Worm (Caenorhabditis elegans) whole organism, midembryonic: ENCODE measurements around the gene clec-151.
A peak's percentile ranks its signal among the peaks of the same experiment; 100 is the strongest.

ENCODE experiments used
- T22C8.4 ChIP-seq: fragments of 200-800 bp; sonication (Bioruptor generic); IDR thresholded peaks from 2 replicates; pipeline ENCODE4 v1.3.6; 2022; ENCODE audit warnings: missing genetic modification characterization, missing compliant biosample characterization
- cog-1 ChIP-seq: sonication (generic microtip); optimal IDR thresholded peaks from 2 replicates; lab custom pipeline; 2016; ENCODE audit warnings: missing genetic modification characterization, missing compliant biosample characterization
- flt-1 ChIP-seq: fragments of 200-800 bp; sonication (Bioruptor generic); IDR thresholded peaks from 2 replicates; pipeline ENCODE4 v1.3.6; 2022; ENCODE audit warnings: missing genetic modification characterization, missing compliant biosample characterization
- klf-2 ChIP-seq: fragments of 200-800 bp; sonication (Bioruptor generic); conservative IDR thresholded peaks from 2 replicates; pipeline ENCODE4 v1.3.6; 2022; ENCODE audit warnings: missing genetic modification reagents, missing genetic modification characterization, missing compliant biosample characterization
- med-1 ChIP-seq: sonication (generic microtip); optimal IDR thresholded peaks from 2 replicates; lab custom pipeline; 2017; ENCODE audit warnings: missing genetic modification characterization, mild to moderate bottlenecking, missing compliant biosample characterization, antibody characterized with exemption, missing genetic modification reagents; ENCODE audit not compliant: insufficient read depth
- ref-1 ChIP-seq: fragments of 200-800 bp; sonication (Bioruptor generic); conservative IDR thresholded peaks from 2 replicates; pipeline ENCODE4 v1.3.6; 2022; ENCODE audit warnings: missing genetic modification reagents, missing genetic modification characterization, missing compliant biosample characterization
- tab-1 ChIP-seq: fragments of 200-800 bp; sonication (Bioruptor generic); IDR thresholded peaks from 2 replicates; pipeline ENCODE4 v1.3.6; 2022; ENCODE audit warnings: missing genetic modification characterization, missing compliant biosample characterization
- ztf-23 ChIP-seq: fragments of 200-800 bp; sonication (Bioruptor generic); IDR thresholded peaks from 2 replicates; pipeline ENCODE4 v1.3.6; 2022; ENCODE audit warnings: missing genetic modification reagents, missing genetic modification characterization, missing compliant biosample characterization
- ztf-29 ChIP-seq: fragments of 200-800 bp; sonication (Bioruptor generic); IDR thresholded peaks from 2 replicates; pipeline ENCODE4 v1.3.6; 2022; ENCODE audit warnings: missing genetic modification reagents, missing genetic modification characterization, missing compliant biosample characterization

The clec-151 gene

DNA sequence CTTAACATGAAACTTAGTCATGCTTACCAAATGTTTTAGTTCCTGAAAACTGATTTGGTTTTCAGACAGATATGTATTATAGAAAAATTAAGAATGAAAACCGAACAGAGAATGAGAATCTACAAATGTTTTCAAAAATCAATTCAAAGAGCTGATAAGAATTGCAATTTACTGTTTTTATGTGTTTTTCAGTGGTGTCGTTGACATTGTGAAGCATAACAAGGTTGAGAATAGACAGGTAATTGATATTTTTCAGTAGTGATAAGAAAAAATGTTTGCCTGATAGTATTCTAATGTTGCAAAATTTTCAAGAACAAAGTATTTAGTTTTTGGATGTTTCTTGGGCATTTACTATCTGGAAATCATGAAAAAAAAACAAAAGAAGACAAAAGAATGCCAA lies 15.0 kb downstream of the clec-151 start, which contains the start of gene pfas-1:
Gene pfas-1 (minus strand): TSS at position 49 of the 400 bp plus-strand sequence.
- TF ChIP-seq ztf-23 (GFP tag; lab: Robert Waterston, UW) (no peak), T22C8.4 (no peak), med-1 (GFP tag; lab: Kevin White, UChicago) (no peak), ztf-29 (GFP tag; lab: Robert Waterston, UW) (no peak), ref-1 (GFP tag; lab: Robert Waterston, UW) (no peak), tab-1 (no peak), cog-1 (tag; lab: Kevin White, UChicago) (no peak), flt-1 (no peak), klf-2 (GFP tag; lab: Robert Waterston, UW) (no peak)

DNA sequence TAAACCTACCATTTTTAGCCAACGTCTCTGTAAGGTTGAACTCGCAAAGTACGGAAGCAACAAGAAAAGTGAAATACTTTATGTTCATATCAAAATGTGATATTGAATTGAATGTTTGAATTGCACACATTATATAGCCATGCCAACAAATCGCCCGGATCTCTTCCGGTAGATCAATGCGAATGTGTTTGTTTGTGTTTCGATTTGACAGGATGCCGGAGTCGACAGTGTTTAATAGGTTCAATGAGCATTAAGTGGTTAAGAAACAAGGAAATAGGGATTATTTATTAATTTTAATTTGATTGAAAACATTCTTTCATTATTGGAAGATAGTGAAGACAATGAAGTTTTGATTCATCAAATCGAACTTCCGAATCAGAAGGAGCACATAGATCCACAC lies 18.0 kb downstream of the clec-151 start, which contains the start of gene pqn-29:
Gene pqn-29 (minus strand): TSS at position 101 of the 400 bp plus-strand sequence.
- TF ChIP-seq ztf-23 (GFP tag; lab: Robert Waterston, UW) (no peak), cog-1 (tag; lab: Kevin White, UChicago) (no peak)

DNA sequence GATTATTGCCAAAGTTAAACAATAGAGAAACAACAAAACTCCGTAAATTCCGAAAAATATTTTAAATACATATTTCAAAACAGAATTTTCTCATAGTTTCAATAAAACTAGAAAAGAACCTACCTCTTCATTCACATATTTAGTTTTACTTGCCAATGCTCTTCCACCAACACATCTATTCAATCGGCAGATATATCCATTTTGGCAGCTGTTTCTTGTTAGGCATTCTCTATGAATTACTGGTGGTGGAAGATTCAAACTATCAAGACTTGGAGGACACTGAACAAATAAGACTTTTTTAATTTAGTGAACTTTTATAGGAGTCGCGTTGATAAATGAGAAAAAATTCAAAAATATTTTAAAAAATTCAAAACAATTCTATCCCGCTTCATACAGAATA lies 19.1 kb downstream of the clec-151 start:
- TF ChIP-seq klf-2 (GFP tag; lab: Robert Waterston, UW) (no peak), med-1 (GFP tag; lab: Kevin White, UChicago) (no peak)

DNA sequence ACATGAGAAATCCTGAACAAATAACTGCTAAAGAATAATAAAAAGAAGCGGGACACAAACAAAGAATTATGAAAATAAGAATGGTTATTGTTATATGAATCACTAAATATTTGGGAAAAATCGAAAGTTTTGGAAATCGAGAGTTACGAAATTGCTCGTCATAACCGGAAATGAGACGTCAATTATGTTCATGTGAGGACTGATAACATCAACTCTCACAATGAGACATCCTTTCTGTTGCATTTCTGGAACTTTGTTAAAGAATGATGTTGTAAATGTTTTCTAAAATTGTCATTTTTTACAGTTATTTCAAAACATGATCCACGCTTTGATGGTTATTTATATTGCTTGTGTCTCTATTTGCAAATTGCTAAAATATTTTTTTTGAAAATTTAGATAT lies 19.6 kb downstream of the clec-151 start, which contains the start of gene T23F11.6:
Gene T23F11.6 (minus strand): TSS at position 45 of the 400 bp plus-strand sequence.
- TF ChIP-seq cog-1 (tag; lab: Kevin White, UChicago) (no peak), tab-1 (no peak), med-1 (GFP tag; lab: Kevin White, UChicago) (no peak), klf-2 (GFP tag; lab: Robert Waterston, UW) (no peak), ref-1 (GFP tag; lab: Robert Waterston, UW) (no peak), ztf-29 (GFP tag; lab: Robert Waterston, UW) (no peak), T22C8.4 (no peak), ztf-23 (GFP tag; lab: Robert Waterston, UW) (no peak)

DNA sequence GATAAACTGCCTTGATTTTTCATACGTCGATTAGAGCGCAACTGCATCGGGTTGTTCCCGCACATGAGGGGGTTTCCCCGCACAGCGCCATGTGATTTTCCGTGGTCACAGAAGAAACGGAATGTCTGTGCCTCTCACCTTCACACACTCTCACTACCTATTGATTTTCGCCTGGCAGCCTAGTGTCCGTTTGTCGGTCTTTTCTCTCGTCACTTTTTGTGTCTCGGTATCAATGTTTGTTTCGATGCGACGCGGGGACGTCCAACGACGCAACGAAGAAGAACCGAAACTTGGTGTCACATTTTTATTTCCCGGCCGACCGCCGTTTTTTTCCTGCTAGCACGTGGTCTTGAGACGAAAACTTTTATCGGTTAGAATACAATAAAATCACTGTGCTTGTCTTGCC lies 21.1 kb downstream of the clec-151 start:
- no peak for TF ChIP-seq med-1 (GFP tag; lab: Kevin White, UChicago)
- TF ChIP-seq ztf-29 (GFP tag; lab: Robert Waterston, UW) = no peak
- peak; percentile 83 for TF ChIP-seq cog-1 (tag; lab: Kevin White, UChicago)
- 0 out of 2 replicates have a peak, but pooled peaks have one; percentile 26 for TF ChIP-seq ztf-23 (GFP tag; lab: Robert Waterston, UW)
- TF ChIP-seq tab-1 = no peak
- TF ChIP-seq klf-2 (GFP tag; lab: Robert Waterston, UW) = no peak
- TF ChIP-seq T22C8.4 = peak; percentile 93
- TF ChIP-seq ref-1 (GFP tag; lab: Robert Waterston, UW) = no peak
- no peak for TF ChIP-seq flt-1

DNA sequence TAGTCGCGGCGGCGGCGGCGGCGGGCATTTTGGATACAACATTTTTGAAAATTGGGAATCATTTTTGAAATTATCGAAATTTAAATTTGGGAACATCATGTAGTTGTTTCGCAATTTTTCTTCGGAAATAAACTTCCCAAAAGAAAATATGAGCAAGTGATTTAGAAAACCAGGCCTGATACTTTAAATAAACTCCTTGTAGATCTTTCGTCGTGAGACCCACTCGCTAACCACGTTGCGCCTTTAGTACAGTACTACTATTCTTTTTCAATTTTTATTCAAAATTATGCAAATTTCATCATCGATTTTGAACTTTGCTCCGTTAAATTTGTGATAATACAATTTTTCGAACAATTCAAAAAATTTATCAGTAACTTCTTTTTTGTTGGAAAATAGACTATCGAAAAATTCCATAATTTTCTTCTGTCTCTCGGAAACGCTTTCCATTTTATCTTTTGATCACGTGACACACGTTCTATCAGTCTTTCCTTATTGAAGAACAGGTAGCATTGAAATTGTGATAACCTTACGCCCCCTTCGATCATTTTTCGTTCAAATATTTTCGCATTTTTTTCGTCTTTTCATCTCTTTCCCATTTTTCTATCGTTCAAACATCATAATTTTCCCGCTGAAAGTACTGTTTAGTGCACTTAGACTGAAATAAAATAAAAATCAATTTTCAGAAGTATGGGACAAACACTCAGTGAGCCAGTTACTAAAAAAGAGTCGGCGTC lies 21.7 kb downstream of the clec-151 start, which contains the start of gene ppm-2:
Gene ppm-2 (plus strand): TSS at position 684 of the 734 bp plus-strand sequence.
- TF ChIP-seq tab-1 (no peak), ztf-23 (GFP tag; lab: Robert Waterston, UW) (no peak), flt-1 (no peak), T22C8.4 (no peak), ztf-29 (GFP tag; lab: Robert Waterston, UW) (no peak), med-1 (GFP tag; lab: Kevin White, UChicago) (no peak), cog-1 (tag; lab: Kevin White, UChicago) (no peak), ref-1 (GFP tag; lab: Robert Waterston, UW) (no peak), klf-2 (GFP tag; lab: Robert Waterston, UW) (no peak)

DNA sequence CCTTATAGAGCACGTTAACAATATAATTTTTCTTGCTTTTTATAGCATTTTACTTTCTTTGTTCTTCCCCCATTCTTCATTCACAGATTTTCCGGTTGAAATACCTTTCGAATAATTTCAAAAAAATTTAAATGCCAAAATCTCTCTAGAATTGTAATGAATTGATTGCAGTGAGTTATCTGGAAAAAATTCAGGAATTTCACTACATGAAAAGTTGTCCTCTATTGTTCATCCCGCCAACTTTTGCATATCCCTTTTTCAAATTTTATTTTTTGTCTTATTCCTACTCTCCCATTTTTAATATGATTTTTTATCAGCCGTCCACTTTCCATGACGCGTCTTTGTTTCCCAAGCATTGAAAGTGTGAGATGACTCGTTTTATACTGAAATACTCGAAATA lies 25.1 kb downstream of the clec-151 start:
- no peak for TF ChIP-seq ref-1 (GFP tag; lab: Robert Waterston, UW)
- no peak for TF ChIP-seq cog-1 (tag; lab: Kevin White, UChicago)
- no peak for TF ChIP-seq flt-1
- TF ChIP-seq T22C8.4 = no peak
- no peak for TF ChIP-seq tab-1
- TF ChIP-seq ztf-29 (GFP tag; lab: Robert Waterston, UW) = no peak

DNA sequence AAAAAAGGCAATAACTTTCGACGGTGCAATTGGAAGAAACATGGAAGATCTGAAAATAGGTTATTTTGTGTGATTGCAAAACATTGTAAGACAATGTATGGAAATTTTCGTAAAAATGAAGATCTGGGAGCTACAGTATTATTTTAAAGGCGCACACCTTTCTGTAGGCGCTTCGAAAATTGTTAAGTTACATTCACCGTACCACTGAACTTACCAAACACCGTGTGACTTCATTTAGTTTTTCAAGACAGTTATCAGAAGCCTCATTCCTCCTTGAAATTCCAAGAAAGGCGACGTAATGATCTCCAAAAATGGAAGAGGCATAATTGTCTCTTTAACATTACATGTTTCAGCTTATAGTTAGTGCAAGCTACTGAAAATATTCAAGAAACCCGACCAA lies 25.6 kb downstream of the clec-151 start:
- TF ChIP-seq ref-1 (GFP tag; lab: Robert Waterston, UW) (no peak), tab-1 (no peak), cog-1 (tag; lab: Kevin White, UChicago) (no peak), T22C8.4 (no peak), klf-2 (GFP tag; lab: Robert Waterston, UW) (no peak), ztf-29 (GFP tag; lab: Robert Waterston, UW) (no peak), ztf-23 (GFP tag; lab: Robert Waterston, UW) (no peak), med-1 (GFP tag; lab: Kevin White, UChicago) (no peak), flt-1 (no peak)

DNA sequence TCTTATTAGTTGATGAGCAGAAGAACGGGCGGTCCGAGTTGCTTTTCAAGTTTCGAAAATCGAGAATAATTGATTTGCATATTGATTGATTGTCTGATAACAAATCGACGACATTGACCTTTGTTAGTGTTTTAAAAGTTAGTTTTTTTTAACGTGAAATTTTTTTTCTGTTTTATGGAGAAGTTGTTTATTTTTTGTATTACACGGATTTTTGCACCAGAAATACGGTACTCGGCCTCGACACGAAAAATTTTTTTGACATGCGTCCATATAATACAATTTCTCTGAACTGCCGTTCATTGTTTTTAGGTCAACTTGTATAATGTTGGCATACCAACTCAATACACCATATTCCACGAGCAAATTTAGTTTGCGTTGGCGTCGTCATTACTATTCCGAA lies 27.1 kb downstream of the clec-151 start, which contains the start of gene T23F11.2:
Gene T23F11.2 (minus strand): TSS at position 101 of the 400 bp plus-strand sequence.
- no peak for TF ChIP-seq T22C8.4
- TF ChIP-seq ztf-23 (GFP tag; lab: Robert Waterston, UW) = no peak
- no peak for TF ChIP-seq klf-2 (GFP tag; lab: Robert Waterston, UW)
- no peak for TF ChIP-seq flt-1
- no peak for TF ChIP-seq ref-1 (GFP tag; lab: Robert Waterston, UW)
- no peak for TF ChIP-seq cog-1 (tag; lab: Kevin White, UChicago)
- TF ChIP-seq tab-1 = no peak
- TF ChIP-seq med-1 (GFP tag; lab: Kevin White, UChicago) = no peak

DNA sequence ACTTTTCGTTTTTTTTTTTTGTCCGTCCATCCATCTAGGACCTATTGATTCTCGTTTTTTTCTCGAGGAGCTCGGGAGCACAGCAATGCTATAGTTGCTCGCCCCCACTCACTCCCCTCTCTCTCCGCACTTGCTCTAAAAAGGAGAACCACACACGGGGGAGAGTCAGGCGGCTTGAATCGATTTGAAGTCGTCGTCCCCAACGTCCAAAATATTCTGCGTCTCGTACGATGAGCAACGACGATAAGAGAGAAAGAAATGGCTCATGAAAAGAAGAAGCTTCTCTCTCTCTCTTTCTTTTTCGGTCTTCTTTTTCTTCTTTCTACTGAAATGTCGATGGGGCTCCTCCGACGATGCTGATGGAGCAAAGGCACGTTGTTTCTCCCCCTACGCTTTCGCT lies 28.1 kb downstream of the clec-151 start:
- TF ChIP-seq ztf-23 (GFP tag; lab: Robert Waterston, UW) = 0 out of 2 replicates have a peak, but pooled peaks have one; percentile 22
- no peak for TF ChIP-seq ztf-29 (GFP tag; lab: Robert Waterston, UW)
- TF ChIP-seq ref-1 (GFP tag; lab: Robert Waterston, UW) = no peak
